Fruit fly (Drosophila melanogaster): ENCODE results near the gene CG13813.
A peak's percentile ranks its signal among the peaks of the same experiment; 100 is the strongest.

Gene CG13813

dm6 chr3L:20226153-20226552 is 5.3 kb upstream of the CG13813 start (continued):
- peak; percentile 12; the same call in 1 of the 2 replicates for TF ChIP-seq amos (GFP tag; IDR thresholded peaks at IDR 0.05; ENCODE audit: partially characterized antibody)
- peak; percentile 25 for TF ChIP-seq CG8924 (tag; optimal IDR thresholded peaks at IDR 0.05)
- TF ChIP-seq ewg (GFP tag; optimal IDR thresholded peaks at IDR 0.05), result peak; percentile 99
- peak; percentile 72 for TF ChIP-seq Dp (GFP tag; optimal IDR thresholded peaks at IDR 0.05)
- TF ChIP-seq E2f2 (GFP tag; IDR thresholded peaks at IDR 0.05), result peak; percentile 82
- TF ChIP-seq Dll (GFP tag; IDR thresholded peaks at IDR 0.05; ENCODE audit: partially characterized antibody), result 0 out of 4 replicates have a peak, but pooled peaks have one; percentile 52
- TF ChIP-seq CG2116 (GFP tag; optimal IDR thresholded peaks at IDR 0.05), result peak; percentile 86
- TF ChIP-seq Sin3A (optimal IDR thresholded peaks at IDR 0.05), result peak; percentile 90
- TF ChIP-seq CG16813 (GFP tag; IDR thresholded peaks at IDR 0.05; ENCODE audit: partially characterized antibody), result peak; percentile 39; the same call in 1 of the 3 replicates
- TF ChIP-seq CG17385 (GFP tag; optimal IDR thresholded peaks at IDR 0.05), result no peak
- TF ChIP-seq CG14441 (GFP tag; IDR thresholded peaks at IDR 0.05), result no peak
- no peak for TF ChIP-seq bab2 (GFP tag; optimal IDR thresholded peaks at IDR 0.05)
- TF ChIP-seq eyg (GFP tag; optimal IDR thresholded peaks at IDR 0.05), result no peak
- peak; percentile 38 for TF ChIP-seq CoRest (tag; optimal IDR thresholded peaks at IDR 0.05)
- peak; percentile 60 for TF ChIP-seq CG14710 (tag; optimal IDR thresholded peaks at IDR 0.05)
- TF ChIP-seq CG13624 (GFP tag; optimal IDR thresholded peaks at IDR 0.05), result peak; percentile 19
- TF ChIP-seq pum (GFP tag; optimal IDR thresholded peaks at IDR 0.05), result no peak
- peak; percentile 91 for TF ChIP-seq gfzf (GFP tag; optimal IDR thresholded peaks at IDR 0.05)
- TF ChIP-seq row (GFP tag; IDR thresholded peaks at IDR 0.05), result peak; percentile 27; the same call in 1 of the 3 replicates
- no peak for TF ChIP-seq CG16863 (GFP tag; optimal IDR thresholded peaks at IDR 0.05)
- TF ChIP-seq CG15514 (GFP tag; optimal IDR thresholded peaks at IDR 0.05), result peak; percentile 68
- TF ChIP-seq fd102C (GFP tag; optimal IDR thresholded peaks at IDR 0.05), result no peak
- no peak for TF ChIP-seq PHDP (tag; optimal IDR thresholded peaks at IDR 0.05)
- peak; percentile 72 for TF ChIP-seq pzg (GFP tag; optimal IDR thresholded peaks at IDR 0.05)
- peak; percentile 88 for TF ChIP-seq CG4617 (GFP tag; optimal IDR thresholded peaks at IDR 0.05; ENCODE audit: borderline replicate concordance)
- no peak for TF ChIP-seq Aef1 (GFP tag; IDR thresholded peaks at IDR 0.05)
- no peak for TF ChIP-seq CG3838 (GFP tag; optimal IDR thresholded peaks at IDR 0.05)
- TF ChIP-seq zfh1 (GFP tag; IDR thresholded peaks at IDR 0.05), result no peak
- peak; percentile 46 for TF ChIP-seq zen (tag; optimal IDR thresholded peaks at IDR 0.05)
- no peak for TF ChIP-seq CG11560 (tag; IDR thresholded peaks at IDR 0.05)
- TF ChIP-seq Ets97D (GFP tag; optimal IDR thresholded peaks at IDR 0.05), result peak; percentile 72
- peak; percentile 66 for TF ChIP-seq BEAF-32 (GFP tag; optimal IDR thresholded peaks at IDR 0.05)
- TF ChIP-seq knrl (GFP tag; IDR thresholded peaks at IDR 0.05; ENCODE audit: partially characterized antibody), result peak; percentile 40; the same call in 1 of the 3 replicates
- no peak for TF ChIP-seq Fer3 (tag; optimal IDR thresholded peaks at IDR 0.05)
- TF ChIP-seq mld (GFP tag; IDR thresholded peaks at IDR 0.05; ENCODE audit: partially characterized antibody), result no peak
- TF ChIP-seq nmo (GFP tag; optimal IDR thresholded peaks at IDR 0.05), result peak; percentile 38
- no peak for TF ChIP-seq cad (GFP tag; optimal IDR thresholded peaks at IDR 0.05)
- peak; percentile 49 for TF ChIP-seq her (GFP tag; optimal IDR thresholded peaks at IDR 0.05)
- TF ChIP-seq Oaz (GFP tag; IDR thresholded peaks at IDR 0.05), result no peak
- peak; percentile 36 for TF ChIP-seq CG30020 (tag; optimal IDR thresholded peaks at IDR 0.05)
- no peak for TF ChIP-seq CG11456 (GFP tag; IDR thresholded peaks at IDR 0.05)
- TF ChIP-seq CG10321 (GFP tag; IDR thresholded peaks at IDR 0.05), result no peak
- TF ChIP-seq CG17186 (GFP tag; optimal IDR thresholded peaks at IDR 0.05), result peak; percentile 96
- TF ChIP-seq dmrt11E (tag; optimal IDR thresholded peaks at IDR 0.05), result no peak
- no peak for TF ChIP-seq CG31388 (GFP tag; optimal IDR thresholded peaks at IDR 0.05)
- TF ChIP-seq vnd (GFP tag; IDR thresholded peaks at IDR 0.05; ENCODE audit: partially characterized antibody), result 0 out of 3 replicates have a peak, but pooled peaks have one; percentile 25
- 0 out of 3 replicates have a peak, but pooled peaks have one; percentile 22 for TF ChIP-seq CG14860 (GFP tag; IDR thresholded peaks at IDR 0.05; ENCODE audit: partially characterized antibody)
- TF ChIP-seq chn (GFP tag; optimal IDR thresholded peaks at IDR 0.05), result no peak
- no peak for TF ChIP-seq CG12769 (tag; optimal IDR thresholded peaks at IDR 0.05)
- TF ChIP-seq Six4 (GFP tag; optimal IDR thresholded peaks at IDR 0.05), result no peak
